Worm (Caenorhabditis elegans) whole organism, young adult: ENCODE data around the gene tat-6.

Experiments used
- F55B11.4 ChIP-seq: sonication (generic microtip); optimal IDR thresholded peaks from 2 replicates; lab custom pipeline; 2016; ENCODE audit warnings: missing compliant biosample characterization, missing genetic modification characterization, borderline replicate concordance; ENCODE audit not compliant: insufficient read depth
- lir-1 ChIP-seq: fragments of 200-800 bp; sonication (Bioruptor generic); conservative IDR thresholded peaks from 2 replicates; pipeline ENCODE4 v1.3.6; 2022; ENCODE audit warnings: missing genetic modification reagents, missing genetic modification characterization, missing compliant biosample characterization

DNA sequence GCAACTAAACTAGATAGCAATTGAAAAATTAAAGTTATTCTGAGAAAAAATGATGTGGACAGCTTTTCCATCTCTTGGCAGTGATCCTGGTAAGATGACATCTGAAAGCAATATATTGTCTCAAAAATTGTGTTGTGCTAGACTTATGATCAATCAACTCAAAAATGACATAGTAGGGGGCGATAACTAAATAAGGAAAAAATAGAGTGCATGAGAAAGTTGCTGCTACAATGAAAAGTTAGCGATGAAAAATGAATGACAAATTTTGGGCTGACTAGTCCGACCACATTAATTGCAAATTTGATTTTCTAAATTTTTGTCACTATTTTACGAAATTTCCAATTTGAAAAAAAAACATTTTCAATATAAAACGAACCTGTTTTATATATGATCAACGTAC, 12.3 kb downstream of the tat-6 start, which contains the start of gene srab-9:
- TF ChIP-seq lir-1 (GFP tag; lab: Robert Waterston, UW) (no peak), F55B11.4 (tag; lab: Kevin White, UChicago) (no peak)
